Fruit fly (Drosophila melanogaster): Measurements from ENCODE around the gene CG11899.

Gene CG11899

dm6 chr3R:29207996-29208395 lies 7.7 kb downstream of the CG11899 start (continued):
- TF ChIP-seq Poxn (GFP tag; IDR thresholded peaks at IDR 0.05) (no peak), CG4617 (GFP tag; optimal IDR thresholded peaks at IDR 0.05; ENCODE audit: borderline replicate concordance) (peak; percentile 13), Dref (GFP tag; IDR thresholded peaks at IDR 0.05) (no peak), Ets97D (GFP tag; optimal IDR thresholded peaks at IDR 0.05) (no peak), z (GFP tag; IDR thresholded peaks at IDR 0.05) (no peak), crc (GFP tag; optimal IDR thresholded peaks at IDR 0.05) (no peak), CG4328 (GFP tag; optimal IDR thresholded peaks at IDR 0.05) (no peak), CG4707 (GFP tag; optimal IDR thresholded peaks at IDR 0.05) (peak; percentile 71), CG12104 (GFP tag; optimal IDR thresholded peaks at IDR 0.05) (peak; percentile 8), CG16863 (GFP tag; optimal IDR thresholded peaks at IDR 0.05) (peak; percentile 46), Nf-YC (tag; optimal IDR thresholded peaks at IDR 0.05) (peak; percentile 0), Asciz (GFP tag; optimal IDR thresholded peaks at IDR 0.05) (peak; percentile 66), Dp (GFP tag; optimal IDR thresholded peaks at IDR 0.05) (no peak), CG9437 (GFP tag; optimal IDR thresholded peaks at IDR 0.05) (peak; percentile 41), CG11398 (GFP tag; optimal IDR thresholded peaks at IDR 0.05) (no peak), CG17385 (GFP tag; optimal IDR thresholded peaks at IDR 0.05) (peak; percentile 71), crp (GFP tag; optimal IDR thresholded peaks at IDR 0.05) (no peak), CG7556 (GFP tag; optimal IDR thresholded peaks at IDR 0.05) (peak; percentile 63), TFAM (GFP tag; optimal IDR thresholded peaks at IDR 0.05) (no peak), HLH3B (GFP tag; IDR thresholded peaks at IDR 0.05) (peak; percentile 70), CG18764 (GFP tag; optimal IDR thresholded peaks at IDR 0.05) (peak; percentile 35), CG10147 (GFP tag; optimal IDR thresholded peaks at IDR 0.05) (peak; percentile 45), CG10209 (GFP tag; optimal IDR thresholded peaks at IDR 0.05) (peak; percentile 70), bsh (GFP tag; optimal IDR thresholded peaks at IDR 0.05) (peak; percentile 71 to 88), dpn (GFP tag; optimal IDR thresholded peaks at IDR 0.05) (peak; percentile 14 to 61), CG11723 (GFP tag; optimal IDR thresholded peaks at IDR 0.05) (peak; percentile 49), CG2889 (GFP tag; IDR thresholded peaks at IDR 0.05) (peak; percentile 28; the same call in 1 of the 3 replicates), B-H1 (GFP tag; IDR thresholded peaks at IDR 0.05) (peak; percentile 59; the same call in 2 of the 3 replicates), CG13775 (GFP tag; optimal IDR thresholded peaks at IDR 0.05) (peak; percentile 29), CG18599 (GFP tag; optimal IDR thresholded peaks at IDR 0.05) (peak; percentile 50), ewg (GFP tag; optimal IDR thresholded peaks at IDR 0.05) (peak; percentile 60), CG4360 (GFP tag; IDR thresholded peaks at IDR 0.05) (no peak), Sox100B (GFP tag; optimal IDR thresholded peaks at IDR 0.05) (peak; percentile 59), MESR4 (GFP tag; optimal IDR thresholded peaks at IDR 0.05) (no peak), E2f2 (GFP tag; IDR thresholded peaks at IDR 0.05) (peak; percentile 31; the same call in 1 of the 2 replicates), CG1647 (GFP tag; optimal IDR thresholded peaks at IDR 0.05) (no peak), ind (GFP tag; optimal IDR thresholded peaks at IDR 0.05) (peak; percentile 71), Gug (GFP tag; IDR thresholded peaks at IDR 0.05) (no peak; the same call in 3 of the 4 replicates), Sox102F (GFP tag; optimal IDR thresholded peaks at IDR 0.05) (peak; percentile 89), CTCF (GFP tag; optimal IDR thresholded peaks at IDR 0.05) (no peak), MTF-1 (GFP tag; optimal IDR thresholded peaks at IDR 0.05; ENCODE audit: borderline replicate concordance) (peak; percentile 52), CG2678 (tag; optimal IDR thresholded peaks at IDR 0.05) (peak; percentile 79), CG14441 (GFP tag; IDR thresholded peaks at IDR 0.05) (peak; percentile 79), CG11695 (GFP tag; IDR thresholded peaks at IDR 0.05) (peak; percentile 72), CrebB (tag; optimal IDR thresholded peaks at IDR 0.05) (peak; percentile 21), slbo (GFP tag; IDR thresholded peaks at IDR 0.05) (peak; percentile 34), CG8924 (tag; optimal IDR thresholded peaks at IDR 0.05) (peak; percentile 73), Nf-YB (GFP tag; optimal IDR thresholded peaks at IDR 0.05) (peak; percentile 27), CG10274 (GFP tag; optimal IDR thresholded peaks at IDR 0.05) (peak; percentile 28), trem (tag; optimal IDR thresholded peaks at IDR 0.05) (peak; percentile 63), C15 (GFP tag; IDR thresholded peaks at IDR 0.05) (no peak)

All from whole organism, embryonic.